Fruit fly (Drosophila melanogaster): ENCODE measurements around the gene Imp.

dm6 chrX:10748647-10749046, 75.4 kb downstream of the Imp start:
- TF ChIP-seq klu (GFP tag; IDR thresholded peaks at IDR 0.05) (no peak), HmgZ (tag; optimal IDR thresholded peaks at IDR 0.05) (no peak), ems (GFP tag; optimal IDR thresholded peaks at IDR 0.05) (no peak), crc (GFP tag; optimal IDR thresholded peaks at IDR 0.05) (no peak), CG13123 (GFP tag; optimal IDR thresholded peaks at IDR 0.05) (no peak), Gsc (GFP tag; IDR thresholded peaks at IDR 0.05) (no peak), pum (GFP tag; optimal IDR thresholded peaks at IDR 0.05) (no peak)
